Fruit fly (Drosophila melanogaster) whole organism, embryonic: Measurements from ENCODE around the gene Abl.

Source experiments
- Awh ChIP-seq: fragments of 200-800 bp; sonication (Bioruptor generic); IDR thresholded peaks from 2 replicates; pipeline ENCODE4, ENCODE4 v1.3.6; 2022; ENCODE audit warnings: missing biosample characterization, missing genetic modification characterization
- Bdp1 ChIP-seq: fragments of 200-800 bp; sonication (Bioruptor generic); optimal IDR thresholded peaks from 3 replicates; lab custom pipeline; 2016; ENCODE audit warnings: missing biosample characterization, missing genetic modification characterization
- CG1024 ChIP-seq: fragments of 200-800 bp; sonication (Bioruptor generic); IDR thresholded peaks from 2 replicates; pipeline ENCODE4 v1.3.6; 2022; ENCODE audit warnings: missing biosample characterization, missing genetic modification characterization
- CG10274 ChIP-seq: fragments of 200-800 bp; sonication (Bioruptor generic); optimal IDR thresholded peaks from 3 replicates; lab custom pipeline; 2017; ENCODE audit warnings: missing biosample characterization, mild to moderate bottlenecking, missing genetic modification characterization
- CG11093 ChIP-seq: fragments of 200-800 bp; sonication (Bioruptor generic); IDR thresholded peaks from 3 replicates; pipeline ENCODE4 v1.3.6; 2022; ENCODE audit warnings: missing biosample characterization, missing genetic modification characterization
- CG11504 ChIP-seq: fragments of 200-800 bp; sonication (Bioruptor generic); optimal IDR thresholded peaks from 3 replicates; lab custom pipeline; 2019; ENCODE audit warnings: missing biosample characterization, mild to moderate bottlenecking, missing genetic modification characterization, moderate library complexity
- CG12236 ChIP-seq: fragments of 200-800 bp; sonication (Bioruptor generic); optimal IDR thresholded peaks from 2 replicates; lab custom pipeline; 2016; ENCODE audit warnings: missing biosample characterization, missing genetic modification characterization
- CG12769 ChIP-seq: fragments of 200-800 bp; sonication (Bioruptor generic); optimal IDR thresholded peaks from 2 replicates; lab custom pipeline; 2019; ENCODE audit warnings: missing biosample characterization, mild to moderate bottlenecking, missing genetic modification characterization, moderate library complexity
- CG13624 ChIP-seq: fragments of 200-800 bp; sonication (Bioruptor generic); optimal IDR thresholded peaks from 2 replicates; lab custom pipeline; 2016; ENCODE audit warnings: missing biosample characterization, missing genetic modification characterization
- CG13894 ChIP-seq: fragments of 200-800 bp; sonication (Bioruptor generic); optimal IDR thresholded peaks from 3 replicates; lab custom pipeline; 2018; ENCODE audit warnings: missing biosample characterization, mild to moderate bottlenecking, missing genetic modification characterization, moderate library complexity
- CG14014 ChIP-seq: fragments of 200-800 bp; sonication (Bioruptor generic); IDR thresholded peaks from 2 replicates; pipeline ENCODE4 v1.3.6; 2022; ENCODE audit warnings: missing biosample characterization, missing genetic modification characterization
- CG16815 ChIP-seq: fragments of 200-800 bp; sonication (Bioruptor generic); optimal IDR thresholded peaks from 3 replicates; lab custom pipeline; 2017; ENCODE audit warnings: missing biosample characterization, mild to moderate bottlenecking, missing genetic modification characterization
- CG18011 ChIP-seq: fragments of 200-800 bp; sonication (Bioruptor generic); optimal IDR thresholded peaks from 2 replicates; lab custom pipeline; 2017; ENCODE audit warnings: missing biosample characterization, missing genetic modification characterization, mild to moderate bottlenecking, moderate library complexity, missing genotype
- CG32767 ChIP-seq: fragments of 200-800 bp; sonication (Bioruptor generic); IDR thresholded peaks from 2 replicates; pipeline ENCODE4 v1.3.6; 2022; ENCODE audit warnings: missing biosample characterization, missing genetic modification characterization
- CG5953 ChIP-seq: fragments of 200-800 bp; sonication (Bioruptor generic); IDR thresholded peaks from 2 replicates; pipeline ENCODE4 v1.3.6; 2022; ENCODE audit warnings: missing biosample characterization, missing genetic modification characterization
- CG6654 ChIP-seq: fragments of 200-800 bp; sonication (Bioruptor generic); optimal IDR thresholded peaks from 2 replicates; lab custom pipeline; 2017; ENCODE audit warnings: missing biosample characterization, mild to moderate bottlenecking, missing genetic modification characterization
- CG6683 ChIP-seq: fragments of 200-800 bp; sonication (Bioruptor generic); optimal IDR thresholded peaks from 2 replicates; lab custom pipeline; 2017; ENCODE audit warnings: missing biosample characterization, mild to moderate bottlenecking, missing genetic modification characterization, missing genetic modification reagents
- CG6854 ChIP-seq: fragments of 200-800 bp; sonication (Bioruptor generic); optimal IDR thresholded peaks from 3 replicates; lab custom pipeline; 2017; ENCODE audit warnings: missing biosample characterization, mild to moderate bottlenecking, missing genetic modification characterization
- CG8089 ChIP-seq: fragments of 200-800 bp; sonication (Bioruptor generic); optimal IDR thresholded peaks from 3 replicates; lab custom pipeline; 2016; ENCODE audit warnings: missing biosample characterization, missing genetic modification characterization
- CG9727 ChIP-seq: fragments of 200-800 bp; sonication (Bioruptor generic); optimal IDR thresholded peaks from 3 replicates; lab custom pipeline; 2017; ENCODE audit warnings: missing biosample characterization, mild to moderate bottlenecking, missing genetic modification characterization
- Doc3 ChIP-seq: fragments of 200-800 bp; sonication (Bioruptor generic); IDR thresholded peaks from 3 replicates; pipeline ENCODE4 v1.3.6; 2022; ENCODE audit warnings: missing biosample characterization, missing genetic modification characterization; ENCODE audit not compliant: partially characterized antibody
- ERR ChIP-seq: fragments of 200-800 bp; sonication (Bioruptor generic); optimal IDR thresholded peaks from 2 replicates; lab custom pipeline; 2016; ENCODE audit warnings: missing biosample characterization, missing genetic modification characterization
- Ets65A ChIP-seq: fragments of 200-800 bp; sonication (Bioruptor generic); peaks from one replicate; lab custom pipeline; 2016; ENCODE audit warnings: missing biosample characterization, missing genetic modification characterization
- HLHmδ ChIP-seq: fragments of 200-800 bp; sonication (Bioruptor generic); optimal IDR thresholded peaks from 2 replicates; lab custom pipeline; 2018; ENCODE audit warnings: missing biosample characterization, mild to moderate bottlenecking, missing genetic modification characterization, moderate library complexity
- HmgZ ChIP-seq: fragments of 200-800 bp; sonication (Bioruptor generic); optimal IDR thresholded peaks from 2 replicates; lab custom pipeline; 2018; ENCODE audit warnings: missing biosample characterization, mild to moderate bottlenecking, missing genetic modification characterization
- Jarid2 ChIP-seq: fragments of 200-800 bp; sonication (Bioruptor generic); optimal IDR thresholded peaks from 3 replicates; lab custom pipeline; 2017; ENCODE audit warnings: mild to moderate bottlenecking, missing biosample characterization, missing genetic modification reagents, missing genetic modification characterization
- MESR4 ChIP-seq: fragments of 200-800 bp; sonication (Bioruptor generic); optimal IDR thresholded peaks from 2 replicates; lab custom pipeline; 2018; ENCODE audit warnings: missing biosample characterization, mild to moderate bottlenecking, missing genetic modification characterization, moderate library complexity
- Nf-YB ChIP-seq: fragments of 200-800 bp; sonication (Bioruptor generic); optimal IDR thresholded peaks from 3 replicates; lab custom pipeline; 2019; ENCODE audit warnings: missing biosample characterization, mild to moderate bottlenecking, missing genetic modification characterization, moderate library complexity
- Rfx ChIP-seq: fragments of 200-800 bp; sonication (Bioruptor generic); IDR thresholded peaks from 2 replicates; pipeline ENCODE4 v1.3.6; 2022; ENCODE audit warnings: missing biosample characterization, missing genetic modification characterization
- Vsx1 ChIP-seq: fragments of 200-800 bp; sonication (Bioruptor generic); optimal IDR thresholded peaks from 2 replicates; lab custom pipeline; 2017; ENCODE audit warnings: missing biosample characterization, mild to moderate bottlenecking, missing genetic modification characterization, missing genetic modification reagents
- al ChIP-seq: fragments of 200-800 bp; sonication (Bioruptor generic); IDR thresholded peaks from 2 replicates; pipeline ENCODE4 v1.3.6; 2022; ENCODE audit warnings: missing biosample characterization, missing genetic modification characterization
- ap ChIP-seq: fragments of 200-800 bp; sonication (Bioruptor generic); IDR thresholded peaks from 2 replicates; pipeline ENCODE4 v1.3.6; 2022; ENCODE audit warnings: missing biosample characterization, missing genetic modification characterization
- ase ChIP-seq: fragments of 200-800 bp; sonication (Bioruptor generic); IDR thresholded peaks from 3 replicates; pipeline ENCODE4 v1.3.6; 2022; ENCODE audit warnings: missing biosample characterization, missing genetic modification characterization
- bab2 ChIP-seq: fragments of 200-800 bp; sonication (Bioruptor generic); optimal IDR thresholded peaks from 2 replicates; lab custom pipeline; 2016; ENCODE audit warnings: missing biosample characterization, missing genetic modification characterization
- br ChIP-seq: fragments of >200 bp; optimal IDR thresholded peaks from 2 replicates; lab custom pipeline; 2017
- bsh ChIP-seq, 2 experiments: fragments of 200-800 bp; sonication (Bioruptor generic); optimal IDR thresholded peaks; 2 replicates each; lab custom pipeline; 2017 to 2018; ENCODE audit warnings: mild to moderate bottlenecking in 2 of 2, missing biosample characterization in 2 of 2, missing genetic modification characterization in 2 of 2, moderate library complexity in 1 of 2
- cato ChIP-seq: fragments of 200-800 bp; sonication (Bioruptor generic); optimal IDR thresholded peaks from 2 replicates; lab custom pipeline; 2016; ENCODE audit warnings: missing biosample characterization, missing genetic modification characterization, borderline replicate concordance
- crc ChIP-seq: fragments of 200-800 bp; sonication (Bioruptor generic); optimal IDR thresholded peaks from 2 replicates; lab custom pipeline; 2016; ENCODE audit warnings: missing biosample characterization, missing genetic modification characterization
- en ChIP-seq: fragments of 200-800 bp; sonication (Bioruptor generic); optimal IDR thresholded peaks from 2 replicates; lab custom pipeline; 2016; ENCODE audit warnings: missing biosample characterization, missing genetic modification characterization
- esg ChIP-seq: fragments of 200-800 bp; sonication (Bioruptor generic); conservative IDR thresholded peaks from 2 replicates; pipeline ENCODE4 v1.3.6; 2022; ENCODE audit warnings: missing biosample characterization, missing genetic modification characterization
- ewg ChIP-seq: fragments of 200-800 bp; sonication (Bioruptor generic); optimal IDR thresholded peaks from 3 replicates; lab custom pipeline; 2017; ENCODE audit warnings: mild to moderate bottlenecking, missing biosample characterization, missing genetic modification reagents, missing genetic modification characterization
- exex ChIP-seq: fragments of 200-800 bp; sonication (Bioruptor generic); optimal IDR thresholded peaks from 4 replicates; lab custom pipeline; 2018; ENCODE audit warnings: missing biosample characterization, mild to moderate bottlenecking, missing genetic modification characterization, moderate library complexity
- hbn ChIP-seq: fragments of 200-800 bp; sonication (Bioruptor generic); IDR thresholded peaks from 2 replicates; pipeline ENCODE4 v1.3.6; 2022; ENCODE audit warnings: missing biosample characterization, missing genetic modification characterization; ENCODE audit not compliant: partially characterized antibody
- luna ChIP-seq: fragments of 200-800 bp; sonication (Bioruptor generic); optimal IDR thresholded peaks from 2 replicates; lab custom pipeline; 2016; ENCODE audit warnings: missing biosample characterization, missing genetic modification characterization
- scrt ChIP-seq: fragments of 200-800 bp; sonication (Bioruptor generic); optimal IDR thresholded peaks from 2 replicates; lab custom pipeline; 2018; ENCODE audit warnings: missing biosample characterization, mild to moderate bottlenecking, missing genetic modification characterization, moderate library complexity
- sna ChIP-seq: fragments of 200-800 bp; sonication (Bioruptor generic); IDR thresholded peaks from 2 replicates; pipeline ENCODE4 v1.3.6; 2022; ENCODE audit warnings: missing biosample characterization, missing genetic modification characterization; ENCODE audit not compliant: partially characterized antibody
- sr ChIP-seq: fragments of 200-800 bp; sonication (Bioruptor generic); IDR thresholded peaks from 3 replicates; pipeline ENCODE4 v1.3.6; 2022; ENCODE audit warnings: missing biosample characterization, missing genetic modification characterization
- stwl ChIP-seq: fragments of 200-800 bp; sonication (Bioruptor generic); optimal IDR thresholded peaks from 3 replicates; lab custom pipeline; 2018; ENCODE audit warnings: missing biosample characterization, mild to moderate bottlenecking, missing genetic modification characterization, moderate library complexity
- trem ChIP-seq: fragments of 200-800 bp; optimal IDR thresholded peaks from 3 replicates; lab custom pipeline; 2019; ENCODE audit warnings: missing biosample characterization, mild to moderate bottlenecking, missing genetic modification characterization, moderate library complexity
- vfl ChIP-seq: fragments of 200-800 bp; sonication (Bioruptor generic); optimal IDR thresholded peaks from 2 replicates; lab custom pipeline; 2016; ENCODE audit warnings: missing biosample characterization, missing genetic modification characterization

Gene Abl

dm6 chr3L:16667663-16668465 is 20.2 kb upstream of the Abl start, which contains the start of gene Galphaf (continued):
- TF ChIP-seq br (lab: Kevin White, UChicago): no peak
- TF ChIP-seq Nf-YB (GFP tag; lab: Kevin White, UChicago): no peak
- TF ChIP-seq CG12236 (GFP tag; lab: Kevin White, UChicago): no peak
- TF ChIP-seq Jarid2 (GFP tag; lab: Kevin White, UChicago): peak; percentile 77
- no peak for TF ChIP-seq CG32767 (GFP tag; lab: Robert Waterston, UW)
- TF ChIP-seq CG11504 (tag; lab: Kevin White, UChicago): no peak
- peak; percentile 20; the same call in 1 of the 3 replicates for TF ChIP-seq sr
- no peak for TF ChIP-seq CG6654 (GFP tag; lab: Kevin White, UChicago)
- no peak for TF ChIP-seq bsh (GFP tag; optimal IDR thresholded peaks at IDR 0.05; lab: Kevin White, UChicago)
- peak; percentile 99 for TF ChIP-seq exex
- no peak for TF ChIP-seq CG13624 (GFP tag; lab: Kevin White, UChicago)
- TF ChIP-seq CG6854 (GFP tag; lab: Kevin White, UChicago): no peak
- TF ChIP-seq scrt (GFP tag; lab: Kevin White, UChicago): no peak
- no peak for TF ChIP-seq al (GFP tag; lab: Robert Waterston, UW)
- no peak for TF ChIP-seq Awh (GFP tag; lab: Robert Waterston, UW)
- TF ChIP-seq ap: no peak
- TF ChIP-seq sna (GFP tag; lab: Robert Waterston, UW): no peak
- TF ChIP-seq CG8089 (GFP tag; lab: Kevin White, UChicago): no peak
- no peak for TF ChIP-seq Ets65A (GFP tag; lab: Kevin White, UChicago)
- TF ChIP-seq vfl: no peak
- TF ChIP-seq Bdp1 (GFP tag; lab: Kevin White, UChicago): no peak
- TF ChIP-seq HmgZ (tag; lab: Kevin White, UChicago): peak; percentile 21
- no peak for TF ChIP-seq ERR (GFP tag; lab: Kevin White, UChicago)
- TF ChIP-seq Rfx (GFP tag; lab: Robert Waterston, UW): no peak
- TF ChIP-seq CG18011: no peak
- TF ChIP-seq hbn: no peak
- no peak for TF ChIP-seq stwl (tag; lab: Kevin White, UChicago)
- TF ChIP-seq CG14014: no peak
- TF ChIP-seq esg (GFP tag; lab: Robert Waterston, UW): no peak
- TF ChIP-seq CG12769 (tag; lab: Kevin White, UChicago): no peak
- no peak for TF ChIP-seq CG6683 (GFP tag; lab: Kevin White, UChicago)
- no peak for TF ChIP-seq CG10274 (GFP tag; lab: Kevin White, UChicago)
- no peak for TF ChIP-seq crc (GFP tag; lab: Kevin White, UChicago)
- no peak for TF ChIP-seq HLHmδ (GFP tag; lab: Kevin White, UChicago)
- TF ChIP-seq CG9727: no peak
- TF ChIP-seq cato (GFP tag; lab: Kevin White, UChicago): no peak
- TF ChIP-seq trem: no peak
- TF ChIP-seq CG16815 (GFP tag; lab: Kevin White, UChicago): no peak
- no peak for TF ChIP-seq CG5953 (GFP tag; lab: Robert Waterston, UW)
- no peak for TF ChIP-seq CG13894 (tag; lab: Kevin White, UChicago)
- no peak for TF ChIP-seq bab2 (GFP tag; lab: Kevin White, UChicago)
- no peak for TF ChIP-seq en (GFP tag; lab: Kevin White, UChicago)
- peak; percentile 10 for TF ChIP-seq Vsx1
- no peak for TF ChIP-seq luna
- no peak for TF ChIP-seq Doc3
- TF ChIP-seq MESR4 (GFP tag; lab: Kevin White, UChicago): no peak
- no peak for TF ChIP-seq CG11093
- TF ChIP-seq ewg (GFP tag; lab: Kevin White, UChicago): no peak
- no peak for TF ChIP-seq CG1024 (GFP tag; lab: Robert Waterston, UW)
- TF ChIP-seq ase (GFP tag; lab: Robert Waterston, UW): no peak
